Fruit fly (Drosophila melanogaster) S2 (cell line): ENCODE measurements around the gene COX7AL2.

ENCODE experiments used
- CG8478 ChIP-seq: fragments of >200 bp; optimal IDR thresholded peaks from 2 replicates; lab custom pipeline; 2018
- CTCF ChIP-seq, 2 experiments: fragments of >200 bp; optimal IDR thresholded peaks; 2 replicates each; lab custom pipeline; 2018

DNA sequence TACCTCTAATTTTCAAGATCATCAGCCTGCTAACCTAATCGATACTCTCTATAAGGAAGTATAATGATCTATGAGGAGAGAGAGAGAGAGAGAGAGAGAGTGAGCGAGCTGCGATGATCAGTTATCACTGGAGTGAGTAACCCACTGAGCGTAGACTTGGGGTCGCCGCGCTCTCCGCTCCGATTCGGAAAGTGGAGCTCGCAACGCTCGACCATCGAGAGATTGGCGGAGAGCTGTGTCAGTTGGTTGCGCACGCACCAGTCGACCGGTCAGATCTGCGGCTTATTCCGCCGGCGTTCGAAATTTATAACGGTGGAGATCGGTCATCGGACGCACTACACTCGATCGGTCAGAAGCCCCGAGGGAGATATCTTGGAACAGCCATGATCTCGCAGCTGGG lies 44.4 kb upstream of the COX7AL2 start, which contains the start of gene CG4267:
- TF ChIP-seq CG8478 (lab: Kevin White, UChicago) (no peak), CTCF (optimal IDR thresholded peaks at IDR 0.05; lab: Kevin White, UChicago) (no peak)
